Fruit fly (Drosophila melanogaster) whole organism, embryonic: ENCODE measurements around the gene mRpS2.

ENCODE experiments used
- Bdp1 ChIP-seq: fragments of 200-800 bp; sonication (Bioruptor generic); optimal IDR thresholded peaks from 3 replicates; lab custom pipeline; 2016; ENCODE audit warnings: missing biosample characterization, missing genetic modification characterization
- Blimp-1 ChIP-seq: fragments of 200-800 bp; sonication (Bioruptor generic); optimal IDR thresholded peaks from 3 replicates; lab custom pipeline; 2018; ENCODE audit warnings: missing biosample characterization, missing genetic modification characterization, mild to moderate bottlenecking, moderate library complexity, missing genetic modification reagents
- CG31365 ChIP-seq: fragments of 200-800 bp; sonication (Bioruptor generic); optimal IDR thresholded peaks from 2 replicates; lab custom pipeline; 2018; ENCODE audit warnings: missing biosample characterization, mild to moderate bottlenecking, missing genetic modification characterization
- CG9727 ChIP-seq: fragments of 200-800 bp; sonication (Bioruptor generic); optimal IDR thresholded peaks from 3 replicates; lab custom pipeline; 2017; ENCODE audit warnings: missing biosample characterization, mild to moderate bottlenecking, missing genetic modification characterization
- Camta ChIP-seq: fragments of 200-800 bp; sonication (Bioruptor generic); optimal IDR thresholded peaks from 2 replicates; lab custom pipeline; 2016; ENCODE audit warnings: missing biosample characterization, missing genetic modification characterization
- Fer1 ChIP-seq: fragments of 200-800 bp; sonication (Bioruptor generic); optimal IDR thresholded peaks from 2 replicates; lab custom pipeline; 2017; ENCODE audit warnings: missing biosample characterization, mild to moderate bottlenecking, missing genetic modification characterization
- Mrtf ChIP-seq: fragments of 200-800 bp; sonication (Bioruptor generic); IDR thresholded peaks from 3 replicates; pipeline ENCODE4 v1.3.6; 2022; ENCODE audit warnings: missing biosample characterization, missing genetic modification characterization
- Sry-δ ChIP-seq: fragments of 200-800 bp; sonication (Bioruptor generic); optimal IDR thresholded peaks from 2 replicates; lab custom pipeline; 2016; ENCODE audit warnings: missing biosample characterization, missing genetic modification characterization
- ci ChIP-seq: fragments of 200-800 bp; sonication (Bioruptor generic); IDR thresholded peaks from 3 replicates; pipeline ENCODE4 v1.3.6; 2022; ENCODE audit warnings: missing biosample characterization, missing genetic modification characterization
- fd102C ChIP-seq: fragments of 200-800 bp; sonication (Bioruptor generic); optimal IDR thresholded peaks from 2 replicates; lab custom pipeline; 2018; ENCODE audit warnings: missing biosample characterization, mild to moderate bottlenecking, missing genetic modification characterization, moderate library complexity
- fd64A ChIP-seq: fragments of 200-800 bp; sonication (Bioruptor generic); optimal IDR thresholded peaks from 3 replicates; lab custom pipeline; 2018; ENCODE audit warnings: missing biosample characterization, mild to moderate bottlenecking, missing genetic modification characterization
- lilli ChIP-seq: fragments of 200-800 bp; sonication (Bioruptor generic); optimal IDR thresholded peaks from 3 replicates; lab custom pipeline; 2016; ENCODE audit warnings: missing biosample characterization, missing genetic modification characterization
- pfk ChIP-seq: fragments of 200-800 bp; sonication (Bioruptor generic); optimal IDR thresholded peaks from 2 replicates; lab custom pipeline; 2018; ENCODE audit warnings: missing biosample characterization, mild to moderate bottlenecking, missing genetic modification characterization, moderate library complexity
- usp ChIP-seq: fragments of >200 bp; optimal IDR thresholded peaks from 2 replicates; lab custom pipeline; 2017; ENCODE audit warnings: missing biosample characterization, missing genetic modification characterization

DNA sequence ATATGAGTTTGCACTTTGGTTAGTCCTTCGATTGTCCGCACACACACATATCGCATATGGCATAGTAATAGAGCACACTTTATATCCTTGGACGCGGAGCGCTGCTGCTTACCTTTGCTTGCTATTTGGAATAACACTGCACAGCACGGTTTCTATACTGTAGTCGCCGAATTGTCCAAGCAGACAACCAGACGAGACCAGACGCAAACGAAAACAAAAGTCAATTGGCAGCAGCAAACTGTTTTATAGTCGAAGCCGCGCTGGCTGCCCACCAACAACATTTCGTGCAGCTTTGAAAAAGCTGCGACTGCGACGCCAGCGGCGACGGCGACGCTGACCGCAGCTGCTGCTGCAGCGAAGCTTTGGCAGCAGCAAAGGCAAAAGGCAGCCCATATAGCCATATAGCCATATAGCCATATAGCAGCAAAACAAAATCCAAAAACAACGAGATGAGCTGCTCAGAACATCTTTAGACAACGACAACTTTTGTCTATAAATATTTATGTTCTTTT, 48.5 kb downstream of the mRpS2 start, which contains the start of gene slf:
- TF ChIP-seq lilli (GFP tag; lab: Kevin White, UChicago) = peak; percentile 17
- TF ChIP-seq Blimp-1 (GFP tag; lab: Kevin White, UChicago) = peak; percentile 93
- 0 out of 3 replicates have a peak, but pooled peaks have one; percentile 22 for TF ChIP-seq ci (GFP tag; lab: Robert Waterston, UW)
- no peak for TF ChIP-seq Bdp1
- no peak for TF ChIP-seq Camta (GFP tag; lab: Kevin White, UChicago)
- no peak for TF ChIP-seq pfk (GFP tag; lab: Kevin White, UChicago)
- TF ChIP-seq Mrtf (GFP tag; lab: Robert Waterston, UW) = no peak
- no peak for TF ChIP-seq CG9727 (GFP tag; lab: Kevin White, UChicago)
- no peak for TF ChIP-seq CG31365 (tag; lab: Kevin White, UChicago)
- no peak for TF ChIP-seq Fer1 (GFP tag; lab: Kevin White, UChicago)
- no peak for TF ChIP-seq fd64A (GFP tag; lab: Kevin White, UChicago)
- no peak for TF ChIP-seq fd102C (GFP tag; lab: Kevin White, UChicago)
- TF ChIP-seq Sry-δ (GFP tag; lab: Kevin White, UChicago) = no peak
- no peak for TF ChIP-seq usp (GFP tag; lab: Kevin White, UChicago)
